Fruit fly (Drosophila melanogaster): Measurements from ENCODE around the gene CG42486.

- no peak for TF ChIP-seq Myc (optimal IDR thresholded peaks at IDR 0.05)
- no peak for TF ChIP-seq CrebA (GFP tag; optimal IDR thresholded peaks at IDR 0.05; ENCODE audit: borderline replicate concordance)
- TF ChIP-seq OdsH (GFP tag; optimal IDR thresholded peaks at IDR 0.05): no peak
- no peak for TF ChIP-seq psq (GFP tag; optimal IDR thresholded peaks at IDR 0.05)
- no peak for TF ChIP-seq Abd-B (GFP tag; optimal IDR thresholded peaks at IDR 0.05)
- TF ChIP-seq CG9705 (GFP tag; optimal IDR thresholded peaks at IDR 0.05): no peak
- no peak for TF ChIP-seq dl (GFP tag; optimal IDR thresholded peaks at IDR 0.05; ENCODE audit: insufficient read depth in 1 of 2, partially characterized antibody in 2 of 2)
- TF ChIP-seq br (GFP tag; optimal IDR thresholded peaks at IDR 0.05): no peak
Observed at dm6 chr2L:11878812-11879328, 35.9 kb downstream of the CG42486 start.
